Fruit fly (Drosophila melanogaster) whole organism, embryonic: Measurements from ENCODE around the gene mas.

Experiments
- BEAF-32 ChIP-seq: fragments of 200-800 bp; sonication (Bioruptor generic); optimal IDR thresholded peaks from 3 replicates; lab custom pipeline; 2017; ENCODE audit warnings: missing biosample characterization, missing genetic modification characterization, mild to moderate bottlenecking, moderate library complexity, missing genetic modification reagents
- Blimp-1 ChIP-seq: fragments of 200-800 bp; sonication (Bioruptor generic); optimal IDR thresholded peaks from 3 replicates; lab custom pipeline; 2018; ENCODE audit warnings: missing biosample characterization, missing genetic modification characterization, mild to moderate bottlenecking, moderate library complexity, missing genetic modification reagents
- CG10147 ChIP-seq: fragments of 200-800 bp; sonication (Bioruptor generic); optimal IDR thresholded peaks from 2 replicates; lab custom pipeline; 2019; ENCODE audit warnings: missing biosample characterization, mild to moderate bottlenecking, missing genetic modification characterization, moderate library complexity
- CG10267 ChIP-seq: fragments of 200-800 bp; sonication (Bioruptor generic); optimal IDR thresholded peaks from 2 replicates; lab custom pipeline; 2018; ENCODE audit warnings: missing biosample characterization, mild to moderate bottlenecking, missing genetic modification characterization, moderate library complexity
- CG11504 ChIP-seq: fragments of 200-800 bp; sonication (Bioruptor generic); optimal IDR thresholded peaks from 3 replicates; lab custom pipeline; 2019; ENCODE audit warnings: missing biosample characterization, mild to moderate bottlenecking, missing genetic modification characterization, moderate library complexity
- CG14014 ChIP-seq: fragments of 200-800 bp; sonication (Bioruptor generic); IDR thresholded peaks from 2 replicates; pipeline ENCODE4 v1.3.6; 2022; ENCODE audit warnings: missing biosample characterization, missing genetic modification characterization
- CG14441 ChIP-seq: fragments of 200-800 bp; sonication (Bioruptor generic); IDR thresholded peaks from 2 replicates; pipeline ENCODE4 v1.3.6; 2022; ENCODE audit warnings: missing biosample characterization, missing genetic modification characterization
- CG15479 ChIP-seq: fragments of 200-800 bp; sonication (Bioruptor generic); optimal IDR thresholded peaks from 3 replicates; lab custom pipeline; 2019; ENCODE audit warnings: missing biosample characterization, mild to moderate bottlenecking, missing genetic modification characterization, moderate library complexity
- CG15696 ChIP-seq: fragments of 200-800 bp; sonication (Bioruptor generic); optimal IDR thresholded peaks from 2 replicates; lab custom pipeline; 2019; ENCODE audit warnings: missing biosample characterization, mild to moderate bottlenecking, missing genetic modification characterization, moderate library complexity
- CG17361 ChIP-seq: fragments of 200-800 bp; sonication (Bioruptor generic); IDR thresholded peaks from 3 replicates; pipeline ENCODE4 v1.3.6; 2022; ENCODE audit warnings: missing biosample characterization, missing genetic modification characterization
- CG17829 ChIP-seq: fragments of 200-800 bp; optimal IDR thresholded peaks from 2 replicates; lab custom pipeline; 2019; ENCODE audit warnings: missing biosample characterization, mild to moderate bottlenecking, missing genetic modification characterization, moderate library complexity
- CG18476 ChIP-seq: fragments of 200-800 bp; sonication (Bioruptor generic); optimal IDR thresholded peaks from 2 replicates; lab custom pipeline; 2016; ENCODE audit warnings: missing biosample characterization, mild to moderate bottlenecking, missing genetic modification characterization
- CG2875 ChIP-seq: fragments of 200-800 bp; sonication (Bioruptor generic); optimal IDR thresholded peaks from 2 replicates; lab custom pipeline; 2017; ENCODE audit warnings: missing biosample characterization, mild to moderate bottlenecking, missing genetic modification characterization, missing genetic modification reagents
- CG31224 ChIP-seq: fragments of 200-800 bp; sonication (Bioruptor generic); IDR thresholded peaks from 2 replicates; pipeline ENCODE4 v1.3.6; 2022; ENCODE audit warnings: missing biosample characterization, missing genetic modification characterization
- CG31441 ChIP-seq: fragments of 200-800 bp; sonication (Bioruptor generic); IDR thresholded peaks from 2 replicates; pipeline ENCODE4 v1.3.6; 2022; ENCODE audit warnings: missing biosample characterization, missing genetic modification characterization
- CG4424 ChIP-seq: fragments of 200-800 bp; sonication (Bioruptor generic); optimal IDR thresholded peaks from 3 replicates; lab custom pipeline; 2016; ENCODE audit warnings: missing biosample characterization, missing genetic modification characterization
- CG7786 ChIP-seq: fragments of 200-800 bp; sonication (Bioruptor generic); optimal IDR thresholded peaks from 2 replicates; lab custom pipeline; 2016; ENCODE audit warnings: missing biosample characterization, missing genetic modification characterization
- Elba2 ChIP-seq: fragments of 200-800 bp; sonication (Bioruptor generic); optimal IDR thresholded peaks from 3 replicates; lab custom pipeline; 2016; ENCODE audit warnings: missing biosample characterization, missing genetic modification characterization
- Ets65A ChIP-seq: fragments of 200-800 bp; sonication (Bioruptor generic); peaks from one replicate; lab custom pipeline; 2016; ENCODE audit warnings: missing biosample characterization, missing genetic modification characterization
- Max ChIP-seq: fragments of 200-800 bp; sonication (Bioruptor generic); optimal IDR thresholded peaks from 2 replicates; lab custom pipeline; 2016; ENCODE audit warnings: missing biosample characterization, mild to moderate bottlenecking, missing genetic modification characterization
- Med ChIP-seq: fragments of 200-800 bp; sonication (Bioruptor generic); peaks from one replicate; lab custom pipeline; 2016; ENCODE audit warnings: missing biosample characterization, missing genetic modification characterization, mild to moderate bottlenecking, inconsistent platforms, moderate library complexity
- Pdp1 ChIP-seq, 2 experiments: fragments of 200-800 bp; sonication (Bioruptor generic); optimal IDR thresholded peaks; 3 replicates each; lab custom pipeline; 2016; ENCODE audit warnings: missing biosample characterization in 2 of 2, missing genetic modification characterization in 2 of 2, mild to moderate bottlenecking in 1 of 2, moderate library complexity in 1 of 2
- Trl ChIP-seq, 3 experiments: fragments of >200 bp in 2 of 3; fragments of 200-800 bp in 1 of 3; sonication (Bioruptor generic) in 1 of 3; optimal IDR thresholded peaks; 2 replicates in 1 of 3; 3 replicates in 2 of 3; lab custom pipeline; 2016 to 2017; ENCODE audit warnings: missing biosample characterization in 1 of 3, missing genetic modification characterization in 1 of 3
- ara ChIP-seq: fragments of 200-800 bp; sonication (Bioruptor generic); IDR thresholded peaks from 2 replicates; pipeline ENCODE4 v1.3.6; 2022; ENCODE audit warnings: missing biosample characterization, missing genetic modification characterization
- ase ChIP-seq: fragments of 200-800 bp; sonication (Bioruptor generic); IDR thresholded peaks from 3 replicates; pipeline ENCODE4 v1.3.6; 2022; ENCODE audit warnings: missing biosample characterization, missing genetic modification characterization
- cad ChIP-seq: fragments of >200 bp; optimal IDR thresholded peaks from 2 replicates; lab custom pipeline; 2017; ENCODE audit warnings: missing biosample characterization, missing genetic modification characterization
- ci ChIP-seq: fragments of 200-800 bp; sonication (Bioruptor generic); IDR thresholded peaks from 3 replicates; pipeline ENCODE4 v1.3.6; 2022; ENCODE audit warnings: missing biosample characterization, missing genetic modification characterization
- croc ChIP-seq: fragments of 200-800 bp; sonication (Bioruptor generic); conservative IDR thresholded peaks from 3 replicates; pipeline ENCODE4 v1.3.6; 2022; ENCODE audit warnings: missing biosample characterization, missing genetic modification characterization
- danr ChIP-seq: fragments of 200-800 bp; sonication (Bioruptor generic); IDR thresholded peaks from 2 replicates; pipeline ENCODE4 v1.3.6; 2022; ENCODE audit warnings: missing biosample characterization, missing genetic modification characterization
- dimm ChIP-seq: fragments of 200-800 bp; sonication (Bioruptor generic); IDR thresholded peaks from 2 replicates; pipeline ENCODE4 v1.3.6; 2022; ENCODE audit warnings: missing biosample characterization, missing genetic modification characterization
- disco-r ChIP-seq: fragments of 200-800 bp; sonication (Bioruptor generic); optimal IDR thresholded peaks from 2 replicates; lab custom pipeline; 2016; ENCODE audit warnings: missing biosample characterization, missing genetic modification characterization
- eve ChIP-seq, 2 experiments: fragments of >200 bp; optimal IDR thresholded peaks; 2 replicates each; lab custom pipeline; 2017; ENCODE audit warnings: missing biosample characterization in 2 of 2, missing genetic modification characterization in 2 of 2
- fd102C ChIP-seq: fragments of 200-800 bp; sonication (Bioruptor generic); optimal IDR thresholded peaks from 2 replicates; lab custom pipeline; 2018; ENCODE audit warnings: missing biosample characterization, mild to moderate bottlenecking, missing genetic modification characterization, moderate library complexity
- fd96Cb ChIP-seq: fragments of 200-800 bp; sonication (Bioruptor generic); optimal IDR thresholded peaks from 2 replicates; lab custom pipeline; 2018; ENCODE audit warnings: missing biosample characterization, mild to moderate bottlenecking, missing genetic modification characterization, moderate library complexity
- kah ChIP-seq: fragments of 200-800 bp; sonication (Bioruptor generic); optimal IDR thresholded peaks from 2 replicates; lab custom pipeline; 2018; ENCODE audit warnings: missing biosample characterization, mild to moderate bottlenecking, missing genetic modification characterization
- ken ChIP-seq: fragments of 200-800 bp; sonication (Bioruptor generic); IDR thresholded peaks from 3 replicates; pipeline ENCODE4 v1.3.6; 2022; ENCODE audit warnings: missing biosample characterization, missing genetic modification characterization
- nau ChIP-seq: fragments of 200-800 bp; sonication (Bioruptor generic); optimal IDR thresholded peaks from 3 replicates; lab custom pipeline; 2017; ENCODE audit warnings: missing biosample characterization, mild to moderate bottlenecking, missing genetic modification characterization, missing genetic modification reagents
- prd ChIP-seq, 3 experiments: fragments of >200 bp in 2 of 3; fragments of 200-800 bp in 1 of 3; sonication (Bioruptor generic) in 1 of 3; optimal IDR thresholded peaks in 2 of 3; IDR thresholded peaks in 1 of 3; 2 replicates in 2 of 3; 3 replicates in 1 of 3; pipeline versions ENCODE4 v1.3.6 to Lab custom; 2017 to 2022; ENCODE audit warnings: missing biosample characterization in 1 of 3, missing genetic modification characterization in 1 of 3
- sc ChIP-seq, 3 experiments: fragments of >200 bp in 2 of 3; fragments of 200-800 bp in 1 of 3; sonication (Bioruptor generic) in 1 of 3; optimal IDR thresholded peaks; 2 replicates in 2 of 3; 3 replicates in 1 of 3; lab custom pipeline; 2017; ENCODE audit warnings: mild to moderate bottlenecking in 1 of 3, missing biosample characterization in 1 of 3, missing genetic modification characterization in 1 of 3, missing genetic modification reagents in 1 of 3
- sens ChIP-seq: fragments of 200-800 bp; sonication (Bioruptor generic); peaks from one replicate; lab custom pipeline; 2016; ENCODE audit warnings: missing biosample characterization, missing genetic modification characterization
- tll ChIP-seq, 2 experiments: fragments of 200-800 bp in 1 of 2; fragments of >200 bp in 1 of 2; sonication (Bioruptor generic) in 1 of 2; optimal IDR thresholded peaks; 2 replicates each; lab custom pipeline; 2017 to 2019; ENCODE audit warnings: missing biosample characterization in 2 of 2, missing genetic modification characterization in 2 of 2, mild to moderate bottlenecking in 1 of 2, moderate library complexity in 1 of 2
- vvl ChIP-seq: fragments of 200-800 bp; sonication (Bioruptor generic); IDR thresholded peaks from 2 replicates; pipeline ENCODE4 v1.3.6; 2022; ENCODE audit warnings: missing biosample characterization, missing genetic modification characterization

mas gene

dm6 chr3L:4167353-4167842 lies at the start of gene mas:
Gene mas (minus strand): TSS chr3L:4167464.
- TF ChIP-seq Trl (optimal IDR thresholded peaks at IDR 0.05; lab: Kevin White, UChicago) (peak in 1 of 2 experiments; percentile 41), Trl (GFP tag; optimal IDR thresholded peaks at IDR 0.05; lab: Kevin White, UChicago) (no peak), tll (GFP tag; optimal IDR thresholded peaks at IDR 0.05; lab: Kevin White, UChicago) (peak in 1 of 2 experiments; percentile 40), fd102C (no peak), cad (GFP tag; lab: Kevin White, UChicago) (peak; percentile 93), CG15479 (GFP tag; lab: Kevin White, UChicago) (peak; percentile 57), Max (GFP tag; lab: Kevin White, UChicago) (no peak), ci (GFP tag; lab: Robert Waterston, UW) (0 out of 3 replicates have a peak, but pooled peaks have one; percentile 16), ken (0 out of 3 replicates have a peak, but pooled peaks have one; percentile 35), Med (peak; percentile 43), Blimp-1 (GFP tag; lab: Kevin White, UChicago) (peak; percentile 32)

- no peak for TF ChIP-seq Pdp1 (GFP tag; optimal IDR thresholded peaks at IDR 0.05; lab: Kevin White, UChicago)
- no peak for TF ChIP-seq BEAF-32 (GFP tag; lab: Kevin White, UChicago)
- TF ChIP-seq Elba2 (GFP tag; lab: Kevin White, UChicago): no peak
- no peak for TF ChIP-seq nau (GFP tag; lab: Kevin White, UChicago)
- peak; percentile 47 for TF ChIP-seq Ets65A (GFP tag; lab: Kevin White, UChicago)
- TF ChIP-seq CG14441 (GFP tag; lab: Robert Waterston, UW): no peak
- TF ChIP-seq vvl (GFP tag; lab: Robert Waterston, UW): 0 out of 2 replicates have a peak, but pooled peaks have one; percentile 20
These were observed 47.8 kb upstream of the mas start, which contains the start of gene Cpr64Ad for dm6 chr3L:4215079-4215478. Gene Cpr64Ad (plus strand): TSS chr3L:4215379.

dm6 chr3L:4212815-4213214 lies 45.6 kb upstream of the mas start, which contains the start of gene Cpr64Ac:
Gene Cpr64Ac (minus strand): TSS chr3L:4212915.
- TF ChIP-seq CG11504 (no peak), prd (optimal IDR thresholded peaks at IDR 0.05; lab: Kevin White, UChicago) (no peak), prd (GFP tag; IDR thresholded peaks at IDR 0.05; lab: Robert Waterston, UW) (no peak), CG18476 (no peak), sens (GFP tag; lab: Kevin White, UChicago) (peak; percentile 5), dimm (GFP tag; lab: Robert Waterston, UW) (no peak), CG17361 (no peak), sc (optimal IDR thresholded peaks at IDR 0.05; lab: Kevin White, UChicago) (no peak), sc (GFP tag; optimal IDR thresholded peaks at IDR 0.05; lab: Kevin White, UChicago) (no peak)

- TF ChIP-seq CG14014 (GFP tag; lab: Robert Waterston, UW): no peak
These were observed 44.2 kb upstream of the mas start, which contains the start of gene Cpr64Ab for dm6 chr3L:4211440-4211839. Gene Cpr64Ab (minus strand): TSS chr3L:4211540.

- TF ChIP-seq CG17829 (tag; lab: Kevin White, UChicago) (peak; percentile 44), CG7786 (no peak), eve (GFP tag; optimal IDR thresholded peaks at IDR 0.05; lab: Kevin White, UChicago) (no peak), CG31224 (GFP tag; lab: Robert Waterston, UW) (no peak), CG15696 (tag; lab: Kevin White, UChicago) (peak; percentile 20), fd96Cb (tag; lab: Kevin White, UChicago) (peak; percentile 40), disco-r (no peak), danr (GFP tag; lab: Robert Waterston, UW) (no peak), CG2875 (no peak), CG10147 (GFP tag; lab: Kevin White, UChicago) (no peak), CG10267 (tag; lab: Kevin White, UChicago) (peak; percentile 15), CG4424 (GFP tag; lab: Kevin White, UChicago) (peak; percentile 5), kah (GFP tag; lab: Kevin White, UChicago) (no peak), ara (GFP tag; lab: Robert Waterston, UW) (peak; percentile 58), ase (GFP tag; lab: Robert Waterston, UW) (peak; percentile 49; the same call in 1 of the 3 replicates), croc (GFP tag; lab: Robert Waterston, UW) (0 out of 3 replicates have a peak, but pooled peaks have one; percentile 36), CG31441 (GFP tag; lab: Robert Waterston, UW) (peak; percentile 47), vvl (GFP tag; lab: Robert Waterston, UW) (peak; percentile 47)
These were observed 42.5 kb upstream of the mas start for dm6 chr3L:4209731-4210130.
